Worm (Caenorhabditis elegans): Measurements from ENCODE around the gene K02F3.2.
A peak's percentile ranks its signal among the peaks of the same experiment; 100 is the strongest.

K02F3.2 gene

ce11 chrIII:891014-891413 lies 45.4 kb downstream of the K02F3.2 start, which contains the start of gene T24C4.10:
Gene T24C4.10, minus strand, starts transcription at chrIII:891243.
- TF ChIP-seq him-1 (tag; optimal IDR thresholded peaks at IDR 0.05) = no peak
- peak; percentile 27 for TF ChIP-seq snpc-3.4 (tag; optimal IDR thresholded peaks at IDR 0.05)
- TF ChIP-seq C17E4.6 (GFP tag; IDR thresholded peaks at IDR 0.05) = no peak
- peak; percentile 76 for TF ChIP-seq nhr-80 (tag; optimal IDR thresholded peaks at IDR 0.05)
- TF ChIP-seq Y95B8A.8 (GFP tag; IDR thresholded peaks at IDR 0.05) = no peak
- no peak for TF ChIP-seq egl-18 (GFP tag; IDR thresholded peaks at IDR 0.05)
- no peak for TF ChIP-seq F39B2.1 (GFP tag; IDR thresholded peaks at IDR 0.05)

ce11 chrIII:895525-895924 lies 49.9 kb downstream of the K02F3.2 start, which contains the start of the genes ztf-18 and F23H11.2:
Gene ztf-18, minus strand, starts transcription at chrIII:895712.
Gene F23H11.2, plus strand, starts transcription at chrIII:895747.
- TF ChIP-seq aptf-2 (GFP tag; conservative IDR thresholded peaks at IDR 0.05) (no peak), atf-7 (tag; optimal IDR thresholded peaks at IDR 0.05) (no peak), nhr-120 (GFP tag; IDR thresholded peaks at IDR 0.05) (no peak), egl-44 (GFP tag; IDR thresholded peaks at IDR 0.05) (no peak), ccch-3 (GFP tag; optimal IDR thresholded peaks at IDR 0.05) (no peak), C06A6.2 (GFP tag; conservative IDR thresholded peaks at IDR 0.05) (no peak), lin-26 (GFP tag; IDR thresholded peaks at IDR 0.05) (no peak), nhr-179 (tag; optimal IDR thresholded peaks at IDR 0.05) (no peak), F23B12.7 (tag; optimal IDR thresholded peaks at IDR 0.05; ENCODE audit: insufficient read depth) (no peak), ama-1 (optimal IDR thresholded peaks at IDR 0.05) (no peak), ama-1 (GFP tag; optimal IDR thresholded peaks at IDR 0.05) (no peak), pha-4 (tag; optimal IDR thresholded peaks at IDR 0.05) (no peak), T07F8.4 (tag; optimal IDR thresholded peaks at IDR 0.05) (no peak), repo-1 (tag; optimal IDR thresholded peaks at IDR 0.05) (no peak), gei-17 (GFP tag; optimal IDR thresholded peaks at IDR 0.05) (no peak), ztf-18 (tag; optimal IDR thresholded peaks at IDR 0.05) (no peak), chd-7 (tag; optimal IDR thresholded peaks at IDR 0.05) (no peak), B0019.2 (GFP tag; conservative IDR thresholded peaks at IDR 0.05) (no peak), him-1 (tag; optimal IDR thresholded peaks at IDR 0.05) (no peak), snpc-1.1 (tag; optimal IDR thresholded peaks at IDR 0.05; ENCODE audit: insufficient read depth) (no peak)

- 0 out of 2 replicates have a peak, but pooled peaks have one; percentile 40 for TF ChIP-seq lag-1 (GFP tag; IDR thresholded peaks at IDR 0.05)
- no peak for TF ChIP-seq ztf-22 (GFP tag; optimal IDR thresholded peaks at IDR 0.05)
Observed at ce11 chrIII:896904-897303, 51.3 kb downstream of the K02F3.2 start.

ce11 chrIII:900134-900533 lies 54.5 kb downstream of the K02F3.2 start:
- TF ChIP-seq hsf-1 (GFP tag; IDR thresholded peaks at IDR 0.05) (peak; percentile 45; the same call in 1 of the 2 replicates), madf-6 (GFP tag; IDR thresholded peaks at IDR 0.05) (peak; percentile 30; the same call in 1 of the 2 replicates), ekl-4 (GFP tag; IDR thresholded peaks at IDR 0.05) (peak; percentile 57; the same call in 1 of the 2 replicates), chd-7 (tag; optimal IDR thresholded peaks at IDR 0.05) (no peak), ztf-18 (tag; optimal IDR thresholded peaks at IDR 0.05) (no peak), ceh-91 (GFP tag; IDR thresholded peaks at IDR 0.05) (0 out of 2 replicates have a peak, but pooled peaks have one; percentile 9), F10E7.11 (tag; optimal IDR thresholded peaks at IDR 0.05) (peak; percentile 20), ceh-100 (GFP tag; IDR thresholded peaks at IDR 0.05) (peak; percentile 44; the same call in 1 of the 2 replicates), him-1 (tag; optimal IDR thresholded peaks at IDR 0.05) (peak; percentile 39), tbx-9 (tag; optimal IDR thresholded peaks at IDR 0.05; ENCODE audit: borderline replicate concordance) (no peak), rpc-1 (optimal IDR thresholded peaks at IDR 0.05) (no peak), rpc-1 (tag; optimal IDR thresholded peaks at IDR 0.05) (no peak), mcd-1 (GFP tag; IDR thresholded peaks at IDR 0.05) (0 out of 2 replicates have a peak, but pooled peaks have one; percentile 36), attf-6 (GFP tag; IDR thresholded peaks at IDR 0.05) (no peak), B0035.1 (tag; optimal IDR thresholded peaks at IDR 0.05) (no peak), B0336.3 (GFP tag; IDR thresholded peaks at IDR 0.05) (peak; percentile 46; the same call in 1 of the 2 replicates), Y53G8AR.9 (GFP tag; conservative IDR thresholded peaks at IDR 0.05) (0 out of 2 replicates have a peak, but pooled peaks have one; percentile 62), mes-4 (tag; optimal IDR thresholded peaks at IDR 0.05) (no peak), Y79H2A.3 (GFP tag; conservative IDR thresholded peaks at IDR 0.05) (0 out of 2 replicates have a peak, but pooled peaks have one; percentile 49), dox-1 (GFP tag; IDR thresholded peaks at IDR 0.05) (0 out of 2 replicates have a peak, but pooled peaks have one; percentile 27)
